Worm (Caenorhabditis elegans): Measurements from ENCODE around the gene T25B9.4.

ce11 chrIV:10738328-10738727 is 19.2 kb downstream of the T25B9.4 start, which contains the start of gene ssp-34:
- TF ChIP-seq mxl-1 (tag; optimal IDR thresholded peaks at IDR 0.05) (no peak), nfya-1 (tag; optimal IDR thresholded peaks at IDR 0.05; ENCODE audit: borderline replicate concordance, insufficient read depth) (no peak), attf-5 (GFP tag; optimal IDR thresholded peaks at IDR 0.05) (no peak), sea-2 (GFP tag; IDR thresholded peaks at IDR 0.05) (no peak), tbp1 (GFP tag; optimal IDR thresholded peaks at IDR 0.05) (no peak), pha-4 (tag; optimal IDR thresholded peaks at IDR 0.05) (no peak), pbrm-1 (GFP tag; IDR thresholded peaks at IDR 0.05) (no peak), snpc-4 (GFP tag; optimal IDR thresholded peaks at IDR 0.05) (no peak), snpc-4 (tag; optimal IDR thresholded peaks at IDR 0.05) (no peak), ceh-91 (GFP tag; IDR thresholded peaks at IDR 0.05) (no peak), sdz-38 (tag; optimal IDR thresholded peaks at IDR 0.05) (no peak), ztf-26 (tag; optimal IDR thresholded peaks at IDR 0.05) (no peak), nhr-27 (tag; optimal IDR thresholded peaks at IDR 0.05) (no peak)
